Fruit fly (Drosophila melanogaster) whole organism, embryonic: ENCODE data around the gene GatB.

Source experiments
- Bgb ChIP-seq: fragments of 200-800 bp; sonication (Bioruptor generic); IDR thresholded peaks from 2 replicates; pipeline ENCODE4 v1.3.6; 2022; ENCODE audit warnings: missing biosample characterization, missing genetic modification characterization; ENCODE audit not compliant: partially characterized antibody
- C15 ChIP-seq: fragments of 200-800 bp; sonication (Bioruptor generic); IDR thresholded peaks from 3 replicates; pipeline ENCODE4 v1.3.6; 2022; ENCODE audit warnings: missing biosample characterization, missing genetic modification characterization
- CG10147 ChIP-seq: fragments of 200-800 bp; sonication (Bioruptor generic); optimal IDR thresholded peaks from 2 replicates; lab custom pipeline; 2019; ENCODE audit warnings: missing biosample characterization, mild to moderate bottlenecking, missing genetic modification characterization, moderate library complexity
- CG1024 ChIP-seq: fragments of 200-800 bp; sonication (Bioruptor generic); IDR thresholded peaks from 2 replicates; pipeline ENCODE4 v1.3.6; 2022; ENCODE audit warnings: missing biosample characterization, missing genetic modification characterization
- CG10431 ChIP-seq: fragments of 200-800 bp; sonication (Bioruptor generic); optimal IDR thresholded peaks from 3 replicates; lab custom pipeline; 2018; ENCODE audit warnings: missing biosample characterization, mild to moderate bottlenecking, missing genetic modification characterization
- CG10979 ChIP-seq: fragments of 200-800 bp; sonication (Bioruptor generic); optimal IDR thresholded peaks from 2 replicates; lab custom pipeline; 2018; ENCODE audit warnings: missing biosample characterization, mild to moderate bottlenecking, missing genetic modification characterization, moderate library complexity
- CG11456 ChIP-seq: fragments of 200-800 bp; sonication (Bioruptor generic); IDR thresholded peaks from 3 replicates; pipeline ENCODE4 v1.3.6; 2022; ENCODE audit warnings: missing biosample characterization, missing genetic modification characterization
- CG1233 ChIP-seq: fragments of 200-800 bp; sonication (Bioruptor generic); optimal IDR thresholded peaks from 4 replicates; lab custom pipeline; 2018; ENCODE audit warnings: missing biosample characterization, mild to moderate bottlenecking, missing genetic modification characterization
- CG12769 ChIP-seq: fragments of 200-800 bp; sonication (Bioruptor generic); optimal IDR thresholded peaks from 2 replicates; lab custom pipeline; 2019; ENCODE audit warnings: missing biosample characterization, mild to moderate bottlenecking, missing genetic modification characterization, moderate library complexity
- CG14965 ChIP-seq: fragments of 200-800 bp; sonication (Bioruptor generic); optimal IDR thresholded peaks from 2 replicates; lab custom pipeline; 2016; ENCODE audit warnings: missing biosample characterization, missing genetic modification characterization, borderline replicate concordance
- CG15269 ChIP-seq: fragments of 200-800 bp; sonication (Bioruptor generic); optimal IDR thresholded peaks from 2 replicates; lab custom pipeline; 2018; ENCODE audit warnings: missing biosample characterization, mild to moderate bottlenecking, missing genetic modification characterization, moderate library complexity
- CG17829 ChIP-seq: fragments of 200-800 bp; optimal IDR thresholded peaks from 2 replicates; lab custom pipeline; 2019; ENCODE audit warnings: missing biosample characterization, mild to moderate bottlenecking, missing genetic modification characterization, moderate library complexity
- CG17912 ChIP-seq: fragments of 200-800 bp; sonication (Bioruptor generic); optimal IDR thresholded peaks from 2 replicates; lab custom pipeline; 2018; ENCODE audit warnings: missing biosample characterization, mild to moderate bottlenecking, missing genetic modification characterization
- CG18011 ChIP-seq: fragments of 200-800 bp; sonication (Bioruptor generic); optimal IDR thresholded peaks from 2 replicates; lab custom pipeline; 2017; ENCODE audit warnings: missing biosample characterization, missing genetic modification characterization, mild to moderate bottlenecking, moderate library complexity, missing genotype
- CG18262 ChIP-seq: fragments of 200-800 bp; optimal IDR thresholded peaks from 3 replicates; lab custom pipeline; 2019; ENCODE audit warnings: missing biosample characterization, mild to moderate bottlenecking, missing genetic modification characterization, moderate library complexity
- CG30403 ChIP-seq: fragments of 200-800 bp; sonication (Bioruptor generic); optimal IDR thresholded peaks from 3 replicates; lab custom pipeline; 2016; ENCODE audit warnings: missing biosample characterization, missing genetic modification characterization
- CG30431 ChIP-seq: fragments of 200-800 bp; sonication (Bioruptor generic); optimal IDR thresholded peaks from 2 replicates; lab custom pipeline; 2017; ENCODE audit warnings: missing biosample characterization, missing genetic modification characterization
- CG3847 ChIP-seq: fragments of 200-800 bp; sonication (Bioruptor generic); IDR thresholded peaks from 2 replicates; pipeline ENCODE4 v1.3.6; 2022; ENCODE audit warnings: missing biosample characterization, missing genetic modification characterization
- CG4360 ChIP-seq: fragments of 200-800 bp; sonication (Bioruptor generic); IDR thresholded peaks from 2 replicates; pipeline ENCODE4 v1.3.6; 2022; ENCODE audit warnings: missing biosample characterization, missing genetic modification characterization
- CG5180 ChIP-seq: fragments of 200-800 bp; sonication (Bioruptor generic); optimal IDR thresholded peaks from 3 replicates; lab custom pipeline; 2017; ENCODE audit warnings: missing biosample characterization, missing genetic modification characterization, mild to moderate bottlenecking, moderate library complexity, missing genetic modification reagents
- CG8359 ChIP-seq: fragments of 200-800 bp; sonication (Bioruptor generic); optimal IDR thresholded peaks from 2 replicates; lab custom pipeline; 2017; ENCODE audit warnings: missing biosample characterization, mild to moderate bottlenecking, missing genetic modification characterization, borderline replicate concordance
- CG9215 ChIP-seq: fragments of 200-800 bp; sonication (Bioruptor generic); IDR thresholded peaks from 2 replicates; pipeline ENCODE4 v1.3.6; 2022; ENCODE audit warnings: missing biosample characterization, missing genetic modification characterization
- CG9932 ChIP-seq: fragments of 200-800 bp; sonication (Bioruptor generic); IDR thresholded peaks from 2 replicates; pipeline ENCODE4 v1.3.6; 2022; ENCODE audit warnings: missing biosample characterization, missing genetic modification characterization
- Dip3 ChIP-seq: fragments of 200-800 bp; sonication (Bioruptor generic); optimal IDR thresholded peaks from 3 replicates; lab custom pipeline; 2016; ENCODE audit warnings: missing biosample characterization, missing genetic modification characterization
- Hey ChIP-seq: fragments of 200-800 bp; sonication (Bioruptor generic); optimal IDR thresholded peaks from 3 replicates; lab custom pipeline; 2018; ENCODE audit warnings: missing biosample characterization, mild to moderate bottlenecking, missing genetic modification characterization
- Hmr ChIP-seq: fragments of 200-800 bp; sonication (Bioruptor generic); optimal IDR thresholded peaks from 3 replicates; lab custom pipeline; 2017; ENCODE audit warnings: mild to moderate bottlenecking, missing biosample characterization, missing genetic modification reagents, missing genetic modification characterization
- Hmx ChIP-seq: fragments of 200-800 bp; sonication (Bioruptor generic); optimal IDR thresholded peaks from 2 replicates; lab custom pipeline; 2016; ENCODE audit warnings: missing biosample characterization, missing genetic modification characterization
- Hr3 ChIP-seq: fragments of 200-800 bp; sonication (Bioruptor generic); optimal IDR thresholded peaks from 3 replicates; lab custom pipeline; 2016; ENCODE audit warnings: missing biosample characterization, missing genetic modification characterization
- Hr78 ChIP-seq, 2 experiments: fragments of 200-800 bp in 1 of 2; fragments of >200 bp in 1 of 2; sonication (Bioruptor generic) in 1 of 2; optimal IDR thresholded peaks; 2 replicates each; lab custom pipeline; 2017 to 2019; ENCODE audit warnings: missing biosample characterization in 2 of 2, missing genetic modification characterization in 2 of 2, mild to moderate bottlenecking in 1 of 2, moderate library complexity in 1 of 2
- Lhr ChIP-seq: fragments of 200-800 bp; sonication (Bioruptor generic); optimal IDR thresholded peaks from 3 replicates; lab custom pipeline; 2017; ENCODE audit warnings: mild to moderate bottlenecking, missing biosample characterization, missing genetic modification reagents, missing genetic modification characterization
- Neu2 ChIP-seq: fragments of 200-800 bp; sonication (Bioruptor generic); optimal IDR thresholded peaks from 3 replicates; lab custom pipeline; 2016; ENCODE audit warnings: missing biosample characterization, missing genetic modification characterization, borderline replicate concordance
- Oaz ChIP-seq: fragments of 200-800 bp; sonication (Bioruptor generic); IDR thresholded peaks from 2 replicates; pipeline ENCODE4 v1.3.6; 2022; ENCODE audit warnings: missing biosample characterization, missing genetic modification characterization
- Poxn ChIP-seq: fragments of 200-800 bp; sonication (Bioruptor generic); IDR thresholded peaks from 2 replicates; pipeline ENCODE4 v1.3.6; 2022; ENCODE audit warnings: missing biosample characterization, missing genetic modification characterization
- Usf ChIP-seq: fragments of 200-800 bp; sonication (Bioruptor generic); optimal IDR thresholded peaks from 2 replicates; lab custom pipeline; 2017; ENCODE audit warnings: missing genotype, missing biosample characterization, missing genetic modification characterization
- chif ChIP-seq, 2 experiments: fragments of 200-800 bp; sonication (Bioruptor generic); optimal IDR thresholded peaks; 3 replicates each; lab custom pipeline; 2016; ENCODE audit warnings: missing biosample characterization in 2 of 2, missing genetic modification characterization in 2 of 2
- chn ChIP-seq: fragments of 200-800 bp; sonication (Bioruptor generic); optimal IDR thresholded peaks from 2 replicates; lab custom pipeline; 2016; ENCODE audit warnings: missing biosample characterization, missing genetic modification characterization
- crol ChIP-seq: fragments of 200-800 bp; sonication (Bioruptor generic); IDR thresholded peaks from 2 replicates; pipeline ENCODE4 v1.3.6; 2022; ENCODE audit warnings: missing biosample characterization, missing genetic modification characterization
- dmrt11E ChIP-seq: fragments of 200-800 bp; sonication (Bioruptor generic); optimal IDR thresholded peaks from 3 replicates; lab custom pipeline; 2018; ENCODE audit warnings: missing biosample characterization, mild to moderate bottlenecking, missing genetic modification characterization, moderate library complexity
- fd3F ChIP-seq: fragments of 200-800 bp; sonication (Bioruptor generic); optimal IDR thresholded peaks from 2 replicates; lab custom pipeline; 2018; ENCODE audit warnings: missing biosample characterization, mild to moderate bottlenecking, missing genetic modification characterization, moderate library complexity
- hth ChIP-seq: fragments of >200 bp; optimal IDR thresholded peaks from 2 replicates; lab custom pipeline; 2017; ENCODE audit warnings: inconsistent platforms
- insv ChIP-seq, 2 experiments: fragments of 200-800 bp; sonication (Bioruptor generic); optimal IDR thresholded peaks; 3 replicates each; lab custom pipeline; 2016 to 2018; ENCODE audit warnings: missing biosample characterization in 2 of 2, missing genetic modification characterization in 2 of 2
- jigr1 ChIP-seq: fragments of 200-800 bp; sonication (Bioruptor generic); IDR thresholded peaks from 3 replicates; pipeline ENCODE4 v1.3.6; 2022; ENCODE audit warnings: missing biosample characterization, missing genetic modification characterization
- jing ChIP-seq: fragments of 200-800 bp; sonication (Bioruptor generic); optimal IDR thresholded peaks from 2 replicates; lab custom pipeline; 2018; ENCODE audit warnings: missing biosample characterization, mild to moderate bottlenecking, missing genetic modification characterization
- oc ChIP-seq: fragments of 200-800 bp; sonication (Bioruptor generic); optimal IDR thresholded peaks from 2 replicates; lab custom pipeline; 2018; ENCODE audit warnings: missing biosample characterization, mild to moderate bottlenecking, missing genetic modification characterization, moderate library complexity
- sens-2 ChIP-seq: fragments of 200-800 bp; sonication (Bioruptor generic); IDR thresholded peaks from 2 replicates; pipeline ENCODE4 v1.3.6; 2022; ENCODE audit warnings: missing biosample characterization, missing genetic modification characterization
- sim ChIP-seq: fragments of 200-800 bp; sonication (Bioruptor generic); IDR thresholded peaks from 2 replicates; pipeline ENCODE4 v1.3.6; 2022; ENCODE audit warnings: missing biosample characterization, missing genetic modification characterization
- sob ChIP-seq: fragments of 200-800 bp; sonication (Bioruptor generic); IDR thresholded peaks from 2 replicates; pipeline ENCODE4 v1.3.6; 2022; ENCODE audit warnings: missing biosample characterization, missing genetic modification characterization
- ssp ChIP-seq: fragments of 200-800 bp; sonication (Bioruptor generic); IDR thresholded peaks from 2 replicates; pipeline ENCODE4 v1.3.6; 2022; ENCODE audit warnings: missing biosample characterization, missing genetic modification characterization
- z ChIP-seq: fragments of 200-800 bp; sonication (Bioruptor generic); IDR thresholded peaks from 3 replicates; pipeline ENCODE4 v1.3.6; 2022; ENCODE audit warnings: missing biosample characterization, missing genetic modification characterization

GatB gene

DNA sequence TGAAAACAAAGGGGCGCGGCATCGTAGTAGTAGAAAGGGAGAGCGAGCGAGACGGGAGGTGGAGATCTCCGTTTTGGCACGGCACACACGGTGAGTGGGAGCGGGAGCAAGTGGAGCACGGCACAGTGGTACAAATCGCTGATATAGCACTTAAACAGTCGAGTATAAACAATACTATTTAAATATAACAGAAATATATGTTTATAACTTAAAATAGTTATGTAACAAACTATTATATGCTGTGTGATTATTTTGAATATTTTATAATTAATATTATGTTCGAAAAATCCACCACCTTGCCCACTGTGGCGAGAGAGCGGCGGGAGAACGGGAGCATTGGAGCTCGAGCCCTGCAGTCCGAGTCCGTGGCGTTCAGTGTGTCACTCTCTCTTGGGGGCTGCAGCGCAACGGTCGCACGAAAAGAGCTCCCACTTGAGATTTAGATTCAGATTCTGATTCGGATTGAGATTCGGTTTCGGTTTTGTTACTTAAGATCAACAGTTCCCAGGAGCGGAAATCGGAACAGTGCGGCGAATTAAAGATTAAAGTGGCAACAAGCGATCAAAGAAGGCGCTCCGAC is 11.0 kb upstream of the GatB start, which contains the start of gene Kal1 (continued):
- TF ChIP-seq CG14965 (GFP tag; lab: Kevin White, UChicago): no peak
- TF ChIP-seq Usf: peak; percentile 74
- TF ChIP-seq CG8359 (GFP tag; lab: Kevin White, UChicago): peak; percentile 81
- no peak for TF ChIP-seq Hey
- peak; percentile 83 for TF ChIP-seq CG1233 (GFP tag; lab: Kevin White, UChicago)
- TF ChIP-seq jigr1: peak; percentile 80
- TF ChIP-seq sens-2 (GFP tag; lab: Robert Waterston, UW): peak; percentile 91
- peak; percentile 95 for TF ChIP-seq CG17829 (tag; lab: Kevin White, UChicago)
- no peak for TF ChIP-seq hth (lab: Kevin White, UChicago)
- peak; percentile 90 for TF ChIP-seq sob
- TF ChIP-seq z (GFP tag; lab: Robert Waterston, UW): peak; percentile 60; the same call in 2 of the 3 replicates
- no peak for TF ChIP-seq Poxn (GFP tag; lab: Robert Waterston, UW)
- TF ChIP-seq Neu2: no peak
- TF ChIP-seq Oaz (GFP tag; lab: Robert Waterston, UW): peak; percentile 84
- peak; percentile 51 for TF ChIP-seq CG9932 (GFP tag; lab: Robert Waterston, UW)
- peak; percentile 49 for TF ChIP-seq chn (GFP tag; lab: Kevin White, UChicago)
- no peak for TF ChIP-seq Dip3 (GFP tag; lab: Kevin White, UChicago)
- TF ChIP-seq Hmr (GFP tag; lab: Kevin White, UChicago): peak; percentile 86
- peak; percentile 79 for TF ChIP-seq CG10147 (GFP tag; lab: Kevin White, UChicago)
- TF ChIP-seq Lhr (GFP tag; lab: Kevin White, UChicago): peak; percentile 86
- TF ChIP-seq CG3847 (GFP tag; lab: Robert Waterston, UW): peak; percentile 87
- peak; percentile 96 for TF ChIP-seq CG18262 (tag; lab: Kevin White, UChicago)
- peak; percentile 69 for TF ChIP-seq crol (GFP tag; lab: Robert Waterston, UW)
- peak; percentile 69; the same call in 1 of the 3 replicates for TF ChIP-seq CG11456
- peak in 1 of 2 experiments; percentile 7 for TF ChIP-seq insv (GFP tag; optimal IDR thresholded peaks at IDR 0.05; lab: Kevin White, UChicago)
- TF ChIP-seq CG4360 (GFP tag; lab: Robert Waterston, UW): peak; percentile 68
- peak; percentile 87 for TF ChIP-seq Hr3
- peak; percentile 89 for TF ChIP-seq CG1024 (GFP tag; lab: Robert Waterston, UW)
- TF ChIP-seq CG9215: peak; percentile 59
- TF ChIP-seq CG12769 (tag; lab: Kevin White, UChicago): peak; percentile 88
- TF ChIP-seq oc (tag; lab: Kevin White, UChicago): peak; percentile 96
- peak; percentile 88 for TF ChIP-seq CG30403 (GFP tag; lab: Kevin White, UChicago)
- peak; percentile 93 for TF ChIP-seq CG15269 (tag; lab: Kevin White, UChicago)
- TF ChIP-seq CG17912 (GFP tag; lab: Kevin White, UChicago): peak; percentile 5
- TF ChIP-seq sim (GFP tag; lab: Robert Waterston, UW): peak; percentile 95
- peak; percentile 76 for TF ChIP-seq ssp (GFP tag; lab: Robert Waterston, UW)
- TF ChIP-seq CG5180: peak; percentile 85
- TF ChIP-seq C15 (GFP tag; lab: Robert Waterston, UW): peak; percentile 68; the same call in 1 of the 3 replicates
- TF ChIP-seq Bgb (GFP tag; lab: Robert Waterston, UW): no peak
- peak; percentile 97 for TF ChIP-seq CG10979
- peak; percentile 55 for TF ChIP-seq CG18011
- TF ChIP-seq CG10431 (GFP tag; lab: Kevin White, UChicago): peak; percentile 87
- peak in 1 of 2 experiments; percentile 82 for TF ChIP-seq Hr78 (GFP tag; optimal IDR thresholded peaks at IDR 0.05; lab: Kevin White, UChicago)
- TF ChIP-seq dmrt11E (tag; lab: Kevin White, UChicago): peak; percentile 93
- no peak for TF ChIP-seq Hmx (GFP tag; lab: Kevin White, UChicago)
- peak; percentile 82 for TF ChIP-seq jing
- peak; percentile 6 to 9 for TF ChIP-seq chif (GFP tag; optimal IDR thresholded peaks at IDR 0.05; lab: Kevin White, UChicago)
- TF ChIP-seq CG30431 (GFP tag; lab: Kevin White, UChicago): peak; percentile 81
- peak; percentile 80 for TF ChIP-seq fd3F (GFP tag; lab: Kevin White, UChicago)
